Fruit fly (Drosophila melanogaster): ENCODE data around the gene Pfdn6.

Pfdn6 gene

DNA sequence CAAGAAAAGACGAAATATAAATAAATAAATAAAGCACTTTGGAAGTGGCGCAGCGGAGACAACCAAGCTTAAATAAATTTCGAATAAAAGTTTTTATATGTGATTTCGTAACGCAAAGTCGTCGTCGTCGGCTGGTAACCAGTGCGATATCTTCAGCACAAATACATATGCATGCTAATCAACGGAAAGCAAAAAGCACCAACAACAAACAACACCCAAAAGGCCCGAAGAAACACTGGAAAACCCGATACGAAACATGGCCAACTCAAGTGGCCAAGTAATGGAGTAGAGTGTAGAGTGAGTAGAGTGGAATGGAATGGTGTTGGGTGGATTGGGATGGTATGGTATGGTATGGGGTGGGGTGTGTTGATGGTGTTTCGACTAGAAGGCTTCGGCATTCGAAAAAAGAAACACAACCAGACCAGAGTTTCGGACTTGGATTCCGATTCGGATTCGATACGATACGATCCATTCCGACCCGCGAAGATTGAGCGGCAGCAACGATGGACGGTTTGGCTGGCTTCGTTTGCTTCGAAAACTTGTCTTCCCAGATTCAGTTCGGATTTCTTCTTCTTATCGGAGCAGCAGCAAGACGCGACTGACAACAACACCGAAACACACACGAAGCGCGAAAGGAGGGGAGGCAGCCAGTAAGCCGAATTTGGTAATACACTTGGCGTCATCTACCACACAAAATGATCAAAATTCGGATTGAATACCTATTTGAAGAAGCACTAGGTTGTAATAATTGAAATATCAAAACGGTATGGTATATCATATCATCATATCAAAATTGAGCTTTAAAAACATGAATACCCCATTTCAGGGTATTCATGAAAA lies 20.7 kb upstream of the Pfdn6 start (continued):
- no peak for TF ChIP-seq hbn (GFP tag; IDR thresholded peaks at IDR 0.05; ENCODE audit: partially characterized antibody)
- TF ChIP-seq Lim3 (GFP tag; IDR thresholded peaks at IDR 0.05), result peak; percentile 92; the same call in 1 of the 2 replicates
- peak; percentile 91 for TF ChIP-seq jing (GFP tag; optimal IDR thresholded peaks at IDR 0.05)
- TF ChIP-seq CG2120 (GFP tag; optimal IDR thresholded peaks at IDR 0.05), result peak; percentile 98
- peak; percentile 96 for TF ChIP-seq pho (GFP tag; optimal IDR thresholded peaks at IDR 0.05)
- TF ChIP-seq CG13123 (GFP tag; optimal IDR thresholded peaks at IDR 0.05), result peak; percentile 90
- peak; percentile 85 for TF ChIP-seq ATbp (GFP tag; optimal IDR thresholded peaks at IDR 0.05)
- TF ChIP-seq NfI (GFP tag; optimal IDR thresholded peaks at IDR 0.05), result peak; percentile 93
- peak; percentile 97 for TF ChIP-seq CG2678 (tag; optimal IDR thresholded peaks at IDR 0.05)
- TF ChIP-seq chinmo (GFP tag; IDR thresholded peaks at IDR 0.05; ENCODE audit: partially characterized antibody), result 0 out of 4 replicates have a peak, but pooled peaks have one; percentile 71
- TF ChIP-seq CG1529 (GFP tag; optimal IDR thresholded peaks at IDR 0.05), result peak; percentile 84
- peak; percentile 88 for TF ChIP-seq CG17612 (GFP tag; IDR thresholded peaks at IDR 0.05)
- peak; percentile 82 for TF ChIP-seq CG5180 (GFP tag; optimal IDR thresholded peaks at IDR 0.05)
- TF ChIP-seq CG6175 (GFP tag; IDR thresholded peaks at IDR 0.05), result peak; percentile 94
- peak; percentile 93 for TF ChIP-seq btn (GFP tag; optimal IDR thresholded peaks at IDR 0.05)
- TF ChIP-seq unpg (GFP tag; optimal IDR thresholded peaks at IDR 0.05), result peak; percentile 96
- TF ChIP-seq fd3F (GFP tag; optimal IDR thresholded peaks at IDR 0.05), result peak; percentile 95
- TF ChIP-seq Dip2 (GFP tag; IDR thresholded peaks at IDR 0.05), result no peak
- peak; percentile 93 for TF ChIP-seq CG7556 (GFP tag; optimal IDR thresholded peaks at IDR 0.05)
- TF ChIP-seq nerfin-2 (GFP tag; IDR thresholded peaks at IDR 0.05; ENCODE audit: partially characterized antibody), result no peak
- peak; percentile 47 for TF ChIP-seq Hey (tag; optimal IDR thresholded peaks at IDR 0.05)
- TF ChIP-seq CG33213 (GFP tag; optimal IDR thresholded peaks at IDR 0.05), result peak; percentile 92
- no peak for TF ChIP-seq Doc2 (GFP tag; IDR thresholded peaks at IDR 0.05)
- peak; percentile 89 for TF ChIP-seq wor (GFP tag; IDR thresholded peaks at IDR 0.05)
- peak; percentile 97 for TF ChIP-seq slbo (GFP tag; IDR thresholded peaks at IDR 0.05)
- peak; percentile 90 for TF ChIP-seq CG32772 (GFP tag; IDR thresholded peaks at IDR 0.05)
- TF ChIP-seq CG4360 (GFP tag; IDR thresholded peaks at IDR 0.05), result peak; percentile 41
- peak; percentile 87 for TF ChIP-seq da (GFP tag; optimal IDR thresholded peaks at IDR 0.05)
- TF ChIP-seq CG3995 (GFP tag; optimal IDR thresholded peaks at IDR 0.05), result peak; percentile 71
- TF ChIP-seq CG6689 (GFP tag; IDR thresholded peaks at IDR 0.05), result peak; percentile 93
- TF ChIP-seq grn (GFP tag; optimal IDR thresholded peaks at IDR 0.05), result peak; percentile 74
- peak; percentile 94 for TF ChIP-seq Drgx (GFP tag; IDR thresholded peaks at IDR 0.05)
- peak; percentile 91 for TF ChIP-seq Asciz (GFP tag; optimal IDR thresholded peaks at IDR 0.05)
- peak; percentile 4 for TF ChIP-seq gfzf (GFP tag; optimal IDR thresholded peaks at IDR 0.05)
- TF ChIP-seq CG10565 (GFP tag; optimal IDR thresholded peaks at IDR 0.05), result peak; percentile 19
- TF ChIP-seq chn (GFP tag; optimal IDR thresholded peaks at IDR 0.05), result peak; percentile 95
- TF ChIP-seq CG14014 (GFP tag; IDR thresholded peaks at IDR 0.05), result peak; percentile 97
- peak; percentile 78 for TF ChIP-seq CG18599 (GFP tag; optimal IDR thresholded peaks at IDR 0.05)
- TF ChIP-seq CG11456 (GFP tag; IDR thresholded peaks at IDR 0.05), result peak; percentile 95
- peak; percentile 94 for TF ChIP-seq gsb (GFP tag; IDR thresholded peaks at IDR 0.05)
- peak; percentile 94 for TF ChIP-seq ap (GFP tag; IDR thresholded peaks at IDR 0.05)
- TF ChIP-seq zen2 (GFP tag; IDR thresholded peaks at IDR 0.05; ENCODE audit: partially characterized antibody), result no peak
- no peak for TF ChIP-seq Opbp (GFP tag; IDR thresholded peaks at IDR 0.05; ENCODE audit: partially characterized antibody)
- peak; percentile 97 for TF ChIP-seq CG15269 (tag; optimal IDR thresholded peaks at IDR 0.05)
- TF ChIP-seq Doc3 (GFP tag; IDR thresholded peaks at IDR 0.05; ENCODE audit: partially characterized antibody), result 0 out of 3 replicates have a peak, but pooled peaks have one; percentile 8
- TF ChIP-seq lmd (GFP tag; IDR thresholded peaks at IDR 0.05), result peak; percentile 97
- peak; percentile 76 for TF ChIP-seq ssp (GFP tag; IDR thresholded peaks at IDR 0.05)
- TF ChIP-seq E2f2 (GFP tag; IDR thresholded peaks at IDR 0.05), result peak; percentile 79
- TF ChIP-seq sr (GFP tag; IDR thresholded peaks at IDR 0.05), result peak; percentile 82; the same call in 2 of the 3 replicates

All from whole organism, embryonic.